Worm (Caenorhabditis elegans) whole organism, mixed stage, embryonic: ENCODE data around the gene F48E3.9.

Experiments
- ceh-39 ChIP-seq: fragments of 150-350 bp; optimal IDR thresholded peaks from 2 replicates; lab custom pipeline; 2014; ENCODE audit warnings: missing biosample characterization, missing genetic modification characterization
- lsy-2 ChIP-seq: fragments of 150-350 bp; optimal IDR thresholded peaks from 2 replicates; lab custom pipeline; 2014; ENCODE audit warnings: missing biosample characterization, missing genetic modification characterization
- unc-62 ChIP-seq: fragments of 150-350 bp; optimal IDR thresholded peaks from 2 replicates; lab custom pipeline; 2014; ENCODE audit warnings: missing biosample characterization, missing genetic modification reagents, missing genetic modification characterization

DNA sequence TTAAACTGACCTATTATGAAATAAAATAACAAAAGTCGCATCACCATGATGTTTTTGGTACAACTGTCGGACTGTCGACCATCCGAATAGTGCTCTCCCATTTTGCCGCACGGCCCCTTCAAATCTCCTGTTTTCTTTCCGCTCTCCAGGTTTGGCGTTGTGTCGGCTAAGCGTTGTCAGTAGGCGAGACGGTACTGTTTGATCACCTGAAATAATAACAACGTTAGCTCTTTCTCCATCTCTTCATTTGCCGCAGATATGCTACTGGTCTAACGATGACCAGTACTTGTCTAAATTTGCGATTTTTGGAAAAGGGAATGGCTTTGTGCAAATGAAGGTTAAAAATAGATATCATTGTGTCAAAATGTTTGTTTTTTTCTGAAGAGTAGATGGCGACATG, 38.7 kb downstream of the F48E3.9 start, which contains the start of gene chts-1:
- TF ChIP-seq ceh-39 (no peak), unc-62 (no peak), lsy-2 (tag; lab: Kevin White, UChicago) (no peak)
